Fruit fly (Drosophila melanogaster) whole organism, wandering third instar larva: ENCODE results near the gene dome.

Experiments used
- GATAd ChIP-seq: sonication (Bioruptor generic); optimal IDR thresholded peaks from 2 replicates; lab custom pipeline; 2016; ENCODE audit warnings: missing biosample characterization, missing genetic modification characterization
- Hnf4 ChIP-seq: fragments of 200-800 bp; sonication (Bioruptor generic); optimal IDR thresholded peaks from 2 replicates; lab custom pipeline; 2016; ENCODE audit warnings: missing biosample characterization, mild to moderate bottlenecking, missing genetic modification characterization
- Mio ChIP-seq: sonication (Bioruptor generic); optimal IDR thresholded peaks from 2 replicates; lab custom pipeline; 2016; ENCODE audit warnings: missing biosample characterization, missing genetic modification characterization
- dl ChIP-seq, 2 experiments: fragments of 175-275, 200-275 bp in 1 of 2; fragments of 200-275 bp in 1 of 2; sonication (Bioruptor generic); optimal IDR thresholded peaks; lab custom pipeline; 2018; ENCODE audit warnings: mild to moderate bottlenecking in 2 of 2, missing biosample characterization in 2 of 2, missing genetic modification characterization in 2 of 2, moderate library complexity in 2 of 2; ENCODE audit not compliant: partially characterized antibody in 2 of 2, insufficient read depth in 1 of 2
- fru ChIP-seq: fragments of 200-800 bp; sonication (Bioruptor generic); optimal IDR thresholded peaks from 3 replicates; lab custom pipeline; 2016; ENCODE audit warnings: missing biosample characterization, mild to moderate bottlenecking, missing genetic modification characterization
- jim ChIP-seq: fragments of 175-275, 200-325 bp; sonication (Bioruptor generic); optimal IDR thresholded peaks from 2 replicates; lab custom pipeline; 2016; ENCODE audit warnings: missing biosample characterization, mild to moderate bottlenecking, missing genetic modification characterization
- rgr ChIP-seq: fragments of 200-800 bp; sonication (Bioruptor generic); optimal IDR thresholded peaks from 3 replicates; lab custom pipeline; 2016; ENCODE audit warnings: missing biosample characterization, mild to moderate bottlenecking, missing genetic modification characterization
- usp ChIP-seq: fragments of >200 bp; optimal IDR thresholded peaks from 2 replicates; lab custom pipeline; 2017; ENCODE audit warnings: missing biosample characterization, missing genetic modification characterization

dm6 chrX:19675662-19676061 lies 7.7 kb downstream of the dome start, which contains the start of gene et:
- TF ChIP-seq Mio (no peak), GATAd (GFP tag; lab: Kevin White, UChicago) (no peak), dl (GFP tag; optimal IDR thresholded peaks at IDR 0.05; lab: Kevin White, UChicago; ENCODE audit: insufficient read depth in 1 of 2, partially characterized antibody in 2 of 2) (no peak), jim (GFP tag; lab: Kevin White, UChicago) (no peak), rgr (GFP tag; lab: Kevin White, UChicago) (no peak), Hnf4 (no peak), fru (GFP tag; lab: Kevin White, UChicago) (no peak), usp (GFP tag; lab: Kevin White, UChicago) (no peak)
